Fruit fly (Drosophila melanogaster) whole organism, embryonic: Measurements from ENCODE around the gene CG32074.

Experiments
- Ada2b ChIP-seq: fragments of 200-800 bp; sonication (Bioruptor generic); IDR thresholded peaks from 2 replicates; pipeline ENCODE4 v1.3.6; 2022; ENCODE audit warnings: missing biosample characterization, missing genetic modification characterization
- Adf1 ChIP-seq: fragments of 200-800 bp; sonication (Bioruptor generic); IDR thresholded peaks from 2 replicates; pipeline ENCODE4 v1.3.6; 2022; ENCODE audit warnings: missing biosample characterization, missing genetic modification characterization
- Bgb ChIP-seq: fragments of 200-800 bp; sonication (Bioruptor generic); IDR thresholded peaks from 2 replicates; pipeline ENCODE4 v1.3.6; 2022; ENCODE audit warnings: missing biosample characterization, missing genetic modification characterization; ENCODE audit not compliant: partially characterized antibody
- CG10274 ChIP-seq: fragments of 200-800 bp; sonication (Bioruptor generic); optimal IDR thresholded peaks from 3 replicates; lab custom pipeline; 2017; ENCODE audit warnings: missing biosample characterization, mild to moderate bottlenecking, missing genetic modification characterization
- CG10462 ChIP-seq: fragments of 200-800 bp; sonication (Bioruptor generic); optimal IDR thresholded peaks from 2 replicates; lab custom pipeline; 2016; ENCODE audit warnings: missing biosample characterization, missing genetic modification characterization
- CG11247 ChIP-seq: fragments of 200-800 bp; sonication (Bioruptor generic); IDR thresholded peaks from 2 replicates; pipeline ENCODE4 v1.3.6; 2022; ENCODE audit warnings: missing biosample characterization, missing genetic modification characterization
- CG12104 ChIP-seq: fragments of 200-800 bp; sonication (Bioruptor generic); optimal IDR thresholded peaks from 3 replicates; lab custom pipeline; 2016; ENCODE audit warnings: missing biosample characterization, missing genetic modification characterization
- CG12299 ChIP-seq: fragments of 200-800 bp; sonication (Bioruptor generic); optimal IDR thresholded peaks from 2 replicates; lab custom pipeline; 2018; ENCODE audit warnings: missing biosample characterization, mild to moderate bottlenecking, missing genetic modification characterization
- CG13287 ChIP-seq: fragments of 200-800 bp; sonication (Bioruptor generic); IDR thresholded peaks from 2 replicates; pipeline ENCODE4 v1.3.6; 2022; ENCODE audit warnings: missing biosample characterization, missing genetic modification characterization; ENCODE audit not compliant: partially characterized antibody
- CG14710 ChIP-seq: fragments of 200-800 bp; sonication (Bioruptor generic); optimal IDR thresholded peaks from 3 replicates; lab custom pipeline; 2019; ENCODE audit warnings: missing biosample characterization, mild to moderate bottlenecking, missing genetic modification characterization, moderate library complexity
- CG1602 ChIP-seq: fragments of 200-800 bp; sonication (Bioruptor generic); optimal IDR thresholded peaks from 3 replicates; lab custom pipeline; 2016; ENCODE audit warnings: missing biosample characterization, missing genetic modification characterization
- CG17612 ChIP-seq: fragments of 200-800 bp; sonication (Bioruptor generic); IDR thresholded peaks from 2 replicates; pipeline ENCODE4 v1.3.6; 2022; ENCODE audit warnings: missing biosample characterization, missing genetic modification characterization
- CG2678 ChIP-seq: fragments of 200-800 bp; sonication (Bioruptor generic); optimal IDR thresholded peaks from 3 replicates; lab custom pipeline; 2019; ENCODE audit warnings: missing biosample characterization, mild to moderate bottlenecking, missing genetic modification characterization, moderate library complexity
- CG32772 ChIP-seq: fragments of 200-800 bp; sonication (Bioruptor generic); IDR thresholded peaks from 2 replicates; pipeline ENCODE4 v1.3.6; 2022; ENCODE audit warnings: missing biosample characterization, missing genetic modification characterization
- CG33213 ChIP-seq: fragments of 200-800 bp; sonication (Bioruptor generic); optimal IDR thresholded peaks from 3 replicates; lab custom pipeline; 2016; ENCODE audit warnings: missing biosample characterization, missing genetic modification characterization
- CG3726 ChIP-seq: fragments of 200-800 bp; sonication (Bioruptor generic); IDR thresholded peaks from 3 replicates; pipeline ENCODE4, ENCODE4 v1.3.6; 2022; ENCODE audit warnings: missing biosample characterization, missing genetic modification characterization
- CG5953 ChIP-seq: fragments of 200-800 bp; sonication (Bioruptor generic); IDR thresholded peaks from 2 replicates; pipeline ENCODE4 v1.3.6; 2022; ENCODE audit warnings: missing biosample characterization, missing genetic modification characterization
- CG6254 ChIP-seq: fragments of 200-800 bp; sonication (Bioruptor generic); optimal IDR thresholded peaks from 3 replicates; lab custom pipeline; 2017; ENCODE audit warnings: mild to moderate bottlenecking, missing biosample characterization, missing genetic modification reagents, missing genetic modification characterization
- CG6689 ChIP-seq: fragments of 200-800 bp; sonication (Bioruptor generic); IDR thresholded peaks from 2 replicates; pipeline ENCODE4 v1.3.6; 2022; ENCODE audit warnings: missing biosample characterization, missing genetic modification characterization
- CG6813 ChIP-seq: fragments of 200-800 bp; sonication (Bioruptor generic); optimal IDR thresholded peaks from 2 replicates; lab custom pipeline; 2017; ENCODE audit warnings: missing biosample characterization, missing genetic modification characterization, mild to moderate bottlenecking, moderate library complexity, missing genetic modification reagents
- CG7372 ChIP-seq: fragments of 200-800 bp; sonication (Bioruptor generic); IDR thresholded peaks from 2 replicates; pipeline ENCODE4 v1.3.6; 2022; ENCODE audit warnings: missing biosample characterization, missing genetic modification characterization
- CG7786 ChIP-seq: fragments of 200-800 bp; sonication (Bioruptor generic); optimal IDR thresholded peaks from 2 replicates; lab custom pipeline; 2016; ENCODE audit warnings: missing biosample characterization, missing genetic modification characterization
- CG7987 ChIP-seq: fragments of 200-800 bp; sonication (Bioruptor generic); optimal IDR thresholded peaks from 2 replicates; lab custom pipeline; 2018; ENCODE audit warnings: missing biosample characterization, mild to moderate bottlenecking, missing genetic modification characterization, moderate library complexity
- CG8478 ChIP-seq: fragments of >200 bp; optimal IDR thresholded peaks from 2 replicates; lab custom pipeline; 2018
- CG9932 ChIP-seq: fragments of 200-800 bp; sonication (Bioruptor generic); IDR thresholded peaks from 2 replicates; pipeline ENCODE4 v1.3.6; 2022; ENCODE audit warnings: missing biosample characterization, missing genetic modification characterization
- D19A ChIP-seq: fragments of 200-800 bp; optimal IDR thresholded peaks from 3 replicates; lab custom pipeline; 2019; ENCODE audit warnings: missing biosample characterization, mild to moderate bottlenecking, missing genetic modification characterization, moderate library complexity
- Dp ChIP-seq: fragments of 200-800 bp; sonication (Bioruptor generic); optimal IDR thresholded peaks from 2 replicates; lab custom pipeline; 2018; ENCODE audit warnings: missing biosample characterization, mild to moderate bottlenecking, missing genetic modification characterization, moderate library complexity
- Drgx ChIP-seq: fragments of 200-800 bp; sonication (Bioruptor generic); IDR thresholded peaks from 2 replicates; pipeline ENCODE4 v1.3.6; 2022; ENCODE audit warnings: missing biosample characterization, missing genetic modification characterization
- ERR ChIP-seq: fragments of 200-800 bp; sonication (Bioruptor generic); optimal IDR thresholded peaks from 2 replicates; lab custom pipeline; 2016; ENCODE audit warnings: missing biosample characterization, missing genetic modification characterization
- HLHmδ ChIP-seq: fragments of 200-800 bp; sonication (Bioruptor generic); optimal IDR thresholded peaks from 2 replicates; lab custom pipeline; 2018; ENCODE audit warnings: missing biosample characterization, mild to moderate bottlenecking, missing genetic modification characterization, moderate library complexity
- Hey ChIP-seq: fragments of 200-800 bp; sonication (Bioruptor generic); optimal IDR thresholded peaks from 3 replicates; lab custom pipeline; 2018; ENCODE audit warnings: missing biosample characterization, mild to moderate bottlenecking, missing genetic modification characterization
- Jarid2 ChIP-seq: fragments of 200-800 bp; sonication (Bioruptor generic); optimal IDR thresholded peaks from 3 replicates; lab custom pipeline; 2017; ENCODE audit warnings: mild to moderate bottlenecking, missing biosample characterization, missing genetic modification reagents, missing genetic modification characterization
- Mes4 ChIP-seq: fragments of 200-800 bp; sonication (Bioruptor generic); optimal IDR thresholded peaks from 2 replicates; lab custom pipeline; 2016; ENCODE audit warnings: missing biosample characterization, missing genetic modification characterization
- aop ChIP-seq: fragments of 200-800 bp; sonication (Bioruptor generic); IDR thresholded peaks from 2 replicates; pipeline ENCODE4 v1.3.6; 2022; ENCODE audit warnings: missing biosample characterization, missing genetic modification characterization
- ap ChIP-seq: fragments of 200-800 bp; sonication (Bioruptor generic); IDR thresholded peaks from 2 replicates; pipeline ENCODE4 v1.3.6; 2022; ENCODE audit warnings: missing biosample characterization, missing genetic modification characterization
- cato ChIP-seq: fragments of 200-800 bp; sonication (Bioruptor generic); optimal IDR thresholded peaks from 2 replicates; lab custom pipeline; 2016; ENCODE audit warnings: missing biosample characterization, missing genetic modification characterization, borderline replicate concordance
- dimm ChIP-seq: fragments of 200-800 bp; sonication (Bioruptor generic); IDR thresholded peaks from 2 replicates; pipeline ENCODE4 v1.3.6; 2022; ENCODE audit warnings: missing biosample characterization, missing genetic modification characterization
- gem ChIP-seq: fragments of 200-800 bp; sonication (Bioruptor generic); optimal IDR thresholded peaks from 2 replicates; lab custom pipeline; 2019; ENCODE audit warnings: missing biosample characterization, mild to moderate bottlenecking, missing genetic modification characterization, moderate library complexity
- gt ChIP-seq: fragments of 200-800 bp; sonication (Bioruptor generic); IDR thresholded peaks from 2 replicates; pipeline ENCODE4 v1.3.6; 2022; ENCODE audit warnings: missing biosample characterization, missing genetic modification characterization
- jumu ChIP-seq: fragments of 200-800 bp; sonication (Bioruptor generic); optimal IDR thresholded peaks from 3 replicates; lab custom pipeline; 2016; ENCODE audit warnings: missing biosample characterization, missing genetic modification characterization
- kay ChIP-seq: fragments of 200-800 bp; sonication (Bioruptor generic); optimal IDR thresholded peaks from 2 replicates; lab custom pipeline; 2016; ENCODE audit warnings: missing biosample characterization, missing genetic modification characterization
- pfk ChIP-seq: fragments of 200-800 bp; sonication (Bioruptor generic); optimal IDR thresholded peaks from 2 replicates; lab custom pipeline; 2018; ENCODE audit warnings: missing biosample characterization, mild to moderate bottlenecking, missing genetic modification characterization, moderate library complexity
- ranshi ChIP-seq: fragments of 200-800 bp; sonication (Bioruptor generic); IDR thresholded peaks from 2 replicates; pipeline ENCODE4 v1.3.6; 2022; ENCODE audit warnings: missing biosample characterization, missing genetic modification characterization
- sima ChIP-seq: fragments of 200-800 bp; sonication (Bioruptor generic); optimal IDR thresholded peaks from 2 replicates; lab custom pipeline; 2016; ENCODE audit warnings: missing biosample characterization, missing genetic modification characterization
- sisA ChIP-seq: fragments of 200-800 bp; sonication (Bioruptor generic); IDR thresholded peaks from 2 replicates; pipeline ENCODE4 v1.3.6; 2022; ENCODE audit warnings: missing biosample characterization, missing genetic modification characterization
- slp2 ChIP-seq: fragments of 200-800 bp; sonication (Bioruptor generic); optimal IDR thresholded peaks from 2 replicates; lab custom pipeline; 2016; ENCODE audit warnings: missing biosample characterization, missing genetic modification characterization
- ssp ChIP-seq: fragments of 200-800 bp; sonication (Bioruptor generic); IDR thresholded peaks from 2 replicates; pipeline ENCODE4 v1.3.6; 2022; ENCODE audit warnings: missing biosample characterization, missing genetic modification characterization
- tna ChIP-seq: fragments of 200-800 bp; sonication (Bioruptor generic); IDR thresholded peaks from 2 replicates; pipeline ENCODE4 v1.3.6; 2022; ENCODE audit warnings: missing biosample characterization, missing genetic modification characterization; ENCODE audit not compliant: partially characterized antibody
- unpg ChIP-seq: fragments of 200-800 bp; sonication (Bioruptor generic); optimal IDR thresholded peaks from 3 replicates; lab custom pipeline; 2018; ENCODE audit warnings: missing biosample characterization, mild to moderate bottlenecking, missing genetic modification characterization, moderate library complexity
- z ChIP-seq: fragments of 200-800 bp; sonication (Bioruptor generic); IDR thresholded peaks from 3 replicates; pipeline ENCODE4 v1.3.6; 2022; ENCODE audit warnings: missing biosample characterization, missing genetic modification characterization

CG32074 gene

dm6 chr3L:11097982-11098663, 34.0 kb downstream of the CG32074 start, which contains the start of the genes Irbp18 and APP-BP1 (continued):
- TF ChIP-seq Hey (tag; lab: Kevin White, UChicago) (peak; percentile 69), HLHmδ (GFP tag; lab: Kevin White, UChicago) (no peak), CG1602 (GFP tag; lab: Kevin White, UChicago) (peak; percentile 94), jumu (GFP tag; lab: Kevin White, UChicago) (peak; percentile 92), CG10462 (GFP tag; lab: Kevin White, UChicago) (peak; percentile 87), CG3726 (GFP tag; lab: Robert Waterston, UW) (peak; percentile 91; the same call in 2 of the 3 replicates), CG6689 (GFP tag; lab: Robert Waterston, UW) (peak; percentile 91), gt (GFP tag; lab: Robert Waterston, UW) (peak; percentile 45; the same call in 1 of the 2 replicates), CG32772 (GFP tag; lab: Robert Waterston, UW) (peak; percentile 86), CG5953 (no peak; the same call in 1 of the 2 replicates), sisA (GFP tag; lab: Robert Waterston, UW) (peak; percentile 84), CG14710 (peak; percentile 94), aop (GFP tag; lab: Robert Waterston, UW) (peak; percentile 53; the same call in 1 of the 2 replicates), ap (GFP tag; lab: Robert Waterston, UW) (peak; percentile 67), CG7987 (GFP tag; lab: Kevin White, UChicago) (peak; percentile 85), CG7372 (GFP tag; lab: Robert Waterston, UW) (peak; percentile 84), Jarid2 (peak; percentile 76), unpg (peak; percentile 93), CG12104 (peak; percentile 95), CG11247 (GFP tag; lab: Robert Waterston, UW) (peak; percentile 88), CG2678 (tag; lab: Kevin White, UChicago) (peak; percentile 95), CG12299 (tag; lab: Kevin White, UChicago) (peak; percentile 85), Adf1 (GFP tag; lab: Robert Waterston, UW) (peak; percentile 72), CG6813 (GFP tag; lab: Kevin White, UChicago) (peak; percentile 83), CG10274 (GFP tag; lab: Kevin White, UChicago) (peak; percentile 78), z (GFP tag; lab: Robert Waterston, UW) (0 out of 3 replicates have a peak, but pooled peaks have one; percentile 27), CG6254 (peak; percentile 84), slp2 (GFP tag; lab: Kevin White, UChicago) (peak; percentile 95), gem (tag; lab: Kevin White, UChicago) (peak; percentile 96), Mes4 (GFP tag; lab: Kevin White, UChicago) (peak; percentile 90), Ada2b (peak; percentile 87), cato (GFP tag; lab: Kevin White, UChicago) (peak; percentile 91), CG8478 (lab: Kevin White, UChicago) (no peak), pfk (GFP tag; lab: Kevin White, UChicago) (peak; percentile 17), CG13287 (GFP tag; lab: Robert Waterston, UW) (no peak), kay (GFP tag; lab: Kevin White, UChicago) (peak; percentile 93), Bgb (GFP tag; lab: Robert Waterston, UW) (0 out of 2 replicates have a peak, but pooled peaks have one; percentile 11), CG9932 (GFP tag; lab: Robert Waterston, UW) (peak; percentile 89), CG7786 (GFP tag; lab: Kevin White, UChicago) (peak; percentile 94), dimm (GFP tag; lab: Robert Waterston, UW) (peak; percentile 59; the same call in 1 of the 2 replicates), ssp (GFP tag; lab: Robert Waterston, UW) (peak; percentile 66), sima (GFP tag; lab: Kevin White, UChicago) (peak; percentile 41), Dp (GFP tag; lab: Kevin White, UChicago) (peak; percentile 32), tna (GFP tag; lab: Robert Waterston, UW) (no peak), Drgx (GFP tag; lab: Robert Waterston, UW) (peak; percentile 91), CG33213 (GFP tag; lab: Kevin White, UChicago) (peak; percentile 88), ranshi (peak; percentile 87), ERR (GFP tag; lab: Kevin White, UChicago) (peak; percentile 88), D19A (tag; lab: Kevin White, UChicago) (peak; percentile 86), CG17612 (peak; percentile 72)
